Fruit fly (Drosophila melanogaster) whole organism, embryonic: ENCODE data around the gene CG1136.

Experiments
- Bgb ChIP-seq: fragments of 200-800 bp; sonication (Bioruptor generic); IDR thresholded peaks from 2 replicates; pipeline ENCODE4 v1.3.6; 2022; ENCODE audit warnings: missing biosample characterization, missing genetic modification characterization; ENCODE audit not compliant: partially characterized antibody
- BtbVII ChIP-seq: fragments of 200-800 bp; sonication (Bioruptor generic); optimal IDR thresholded peaks from 3 replicates; lab custom pipeline; 2017; ENCODE audit warnings: missing biosample characterization, mild to moderate bottlenecking, missing genetic modification characterization
- CG10565 ChIP-seq: fragments of 200-800 bp; sonication (Bioruptor generic); optimal IDR thresholded peaks from 3 replicates; lab custom pipeline; 2016; ENCODE audit warnings: missing biosample characterization, mild to moderate bottlenecking, missing genetic modification characterization
- CG10654 ChIP-seq: fragments of 200-800 bp; sonication (Bioruptor generic); optimal IDR thresholded peaks from 2 replicates; lab custom pipeline; 2016; ENCODE audit warnings: missing biosample characterization, missing genetic modification characterization
- CG10959 ChIP-seq: fragments of 200-800 bp; sonication (Bioruptor generic); IDR thresholded peaks from 2 replicates; pipeline ENCODE4 v1.3.6; 2022; ENCODE audit warnings: missing biosample characterization, missing genetic modification characterization
- CG11456 ChIP-seq: fragments of 200-800 bp; sonication (Bioruptor generic); IDR thresholded peaks from 3 replicates; pipeline ENCODE4 v1.3.6; 2022; ENCODE audit warnings: missing biosample characterization, missing genetic modification characterization
- CG11504 ChIP-seq: fragments of 200-800 bp; sonication (Bioruptor generic); optimal IDR thresholded peaks from 3 replicates; lab custom pipeline; 2019; ENCODE audit warnings: missing biosample characterization, mild to moderate bottlenecking, missing genetic modification characterization, moderate library complexity
- CG12659 ChIP-seq: fragments of 200-800 bp; sonication (Bioruptor generic); optimal IDR thresholded peaks from 3 replicates; lab custom pipeline; 2017; ENCODE audit warnings: mild to moderate bottlenecking, missing biosample characterization, missing genetic modification reagents, missing genetic modification characterization
- CG14965 ChIP-seq: fragments of 200-800 bp; sonication (Bioruptor generic); optimal IDR thresholded peaks from 2 replicates; lab custom pipeline; 2016; ENCODE audit warnings: missing biosample characterization, missing genetic modification characterization, borderline replicate concordance
- CG1603 ChIP-seq: fragments of 200-800 bp; sonication (Bioruptor generic); optimal IDR thresholded peaks from 2 replicates; lab custom pipeline; 2019; ENCODE audit warnings: missing biosample characterization, mild to moderate bottlenecking, missing genetic modification characterization, moderate library complexity
- CG17612 ChIP-seq: fragments of 200-800 bp; sonication (Bioruptor generic); IDR thresholded peaks from 2 replicates; pipeline ENCODE4 v1.3.6; 2022; ENCODE audit warnings: missing biosample characterization, missing genetic modification characterization
- CG18764 ChIP-seq: fragments of 200-800 bp; sonication (Bioruptor generic); optimal IDR thresholded peaks from 3 replicates; lab custom pipeline; 2016; ENCODE audit warnings: missing biosample characterization, missing genetic modification characterization
- CG2116 ChIP-seq: fragments of 200-800 bp; sonication (Bioruptor generic); optimal IDR thresholded peaks from 3 replicates; lab custom pipeline; 2018; ENCODE audit warnings: missing biosample characterization, mild to moderate bottlenecking, missing genetic modification characterization
- CG3065 ChIP-seq: fragments of 200-800 bp; sonication (Bioruptor generic); optimal IDR thresholded peaks from 2 replicates; lab custom pipeline; 2016; ENCODE audit warnings: missing biosample characterization, missing genetic modification characterization
- CG32532 ChIP-seq: fragments of 200-800 bp; sonication (Bioruptor generic); IDR thresholded peaks from 2 replicates; pipeline ENCODE4 v1.3.6; 2022; ENCODE audit warnings: missing biosample characterization, missing genetic modification characterization
- CG4404 ChIP-seq: fragments of 200-800 bp; sonication (Bioruptor generic); IDR thresholded peaks from 2 replicates; pipeline ENCODE4 v1.3.6; 2022; ENCODE audit warnings: missing biosample characterization, missing genetic modification characterization
- CG6765 ChIP-seq: fragments of 200-800 bp; sonication (Bioruptor generic); optimal IDR thresholded peaks from 3 replicates; lab custom pipeline; 2017; ENCODE audit warnings: missing biosample characterization, mild to moderate bottlenecking, missing genetic modification characterization
- CG8089 ChIP-seq: fragments of 200-800 bp; sonication (Bioruptor generic); optimal IDR thresholded peaks from 3 replicates; lab custom pipeline; 2016; ENCODE audit warnings: missing biosample characterization, missing genetic modification characterization
- CG8944 ChIP-seq: fragments of 200-800 bp; sonication (Bioruptor generic); optimal IDR thresholded peaks from 3 replicates; lab custom pipeline; 2016; ENCODE audit warnings: missing biosample characterization, missing genetic modification characterization
- CrebB ChIP-seq: fragments of 200-800 bp; sonication (Bioruptor generic); optimal IDR thresholded peaks from 3 replicates; lab custom pipeline; 2018; ENCODE audit warnings: missing biosample characterization, mild to moderate bottlenecking, missing genetic modification characterization
- HLH4C ChIP-seq: fragments of 200-800 bp; sonication (Bioruptor generic); IDR thresholded peaks from 3 replicates; pipeline ENCODE4 v1.3.6; 2022; ENCODE audit warnings: missing biosample characterization, missing genetic modification characterization; ENCODE audit not compliant: partially characterized antibody
- Lpt ChIP-seq: fragments of >200 bp; optimal IDR thresholded peaks from 2 replicates; lab custom pipeline; 2018; ENCODE audit warnings: missing biosample characterization, missing genetic modification characterization
- Nf-YB ChIP-seq: fragments of 200-800 bp; sonication (Bioruptor generic); optimal IDR thresholded peaks from 3 replicates; lab custom pipeline; 2019; ENCODE audit warnings: missing biosample characterization, mild to moderate bottlenecking, missing genetic modification characterization, moderate library complexity
- NfI ChIP-seq: fragments of 200-800 bp; sonication (Bioruptor generic); optimal IDR thresholded peaks from 3 replicates; lab custom pipeline; 2018; ENCODE audit warnings: missing biosample characterization, mild to moderate bottlenecking, missing genetic modification characterization, moderate library complexity
- Oaz ChIP-seq: fragments of 200-800 bp; sonication (Bioruptor generic); IDR thresholded peaks from 2 replicates; pipeline ENCODE4 v1.3.6; 2022; ENCODE audit warnings: missing biosample characterization, missing genetic modification characterization
- Opbp ChIP-seq: fragments of 200-800 bp; sonication (Bioruptor generic); IDR thresholded peaks from 3 replicates; pipeline ENCODE4 v1.3.6; 2022; ENCODE audit warnings: missing biosample characterization, missing genetic modification characterization; ENCODE audit not compliant: partially characterized antibody
- Spps ChIP-seq: fragments of 200-800 bp; sonication (Bioruptor generic); optimal IDR thresholded peaks from 2 replicates; lab custom pipeline; 2018; ENCODE audit warnings: missing biosample characterization, mild to moderate bottlenecking, missing genetic modification characterization
- Ssrp ChIP-seq: fragments of 200-800 bp; sonication (Bioruptor generic); optimal IDR thresholded peaks from 2 replicates; lab custom pipeline; 2018; ENCODE audit warnings: missing biosample characterization, mild to moderate bottlenecking, missing genetic modification characterization, moderate library complexity
- Taf1 ChIP-seq: fragments of 200-800 bp; sonication (Bioruptor generic); IDR thresholded peaks from 2 replicates; pipeline ENCODE4 v1.3.6; 2022; ENCODE audit warnings: missing biosample characterization, missing genetic modification characterization
- Xbp1 ChIP-seq: fragments of 200-800 bp; sonication (Bioruptor generic); optimal IDR thresholded peaks from 3 replicates; lab custom pipeline; 2016; ENCODE audit warnings: missing biosample characterization, mild to moderate bottlenecking, missing genetic modification characterization
- aop ChIP-seq: fragments of 200-800 bp; sonication (Bioruptor generic); IDR thresholded peaks from 2 replicates; pipeline ENCODE4 v1.3.6; 2022; ENCODE audit warnings: missing biosample characterization, missing genetic modification characterization
- ara ChIP-seq: fragments of 200-800 bp; sonication (Bioruptor generic); IDR thresholded peaks from 2 replicates; pipeline ENCODE4 v1.3.6; 2022; ENCODE audit warnings: missing biosample characterization, missing genetic modification characterization
- en ChIP-seq: fragments of 200-800 bp; sonication (Bioruptor generic); optimal IDR thresholded peaks from 2 replicates; lab custom pipeline; 2016; ENCODE audit warnings: missing biosample characterization, missing genetic modification characterization
- fu2 ChIP-seq: fragments of 200-800 bp; sonication (Bioruptor generic); optimal IDR thresholded peaks from 2 replicates; lab custom pipeline; 2016; ENCODE audit warnings: missing biosample characterization, missing genetic modification characterization
- gce ChIP-seq: fragments of 200-800 bp; sonication (Bioruptor generic); IDR thresholded peaks from 3 replicates; pipeline ENCODE4 v1.3.6; 2022; ENCODE audit warnings: missing biosample characterization, missing genetic modification characterization
- gfzf ChIP-seq: fragments of 200-800 bp; sonication (Bioruptor generic); optimal IDR thresholded peaks from 2 replicates; lab custom pipeline; 2016; ENCODE audit warnings: missing biosample characterization, mild to moderate bottlenecking, missing genetic modification characterization, moderate library complexity
- gro ChIP-seq: fragments of 200-800 bp; sonication (Bioruptor generic); optimal IDR thresholded peaks from 2 replicates; lab custom pipeline; 2016; ENCODE audit warnings: missing biosample characterization, missing genetic modification characterization
- gsb-n ChIP-seq: fragments of 200-800 bp; sonication (Bioruptor generic); optimal IDR thresholded peaks from 3 replicates; lab custom pipeline; 2018; ENCODE audit warnings: missing biosample characterization, mild to moderate bottlenecking, missing genetic modification characterization
- lola ChIP-seq, 3 experiments: fragments of >200 bp in 2 of 3; fragments of 200-800 bp in 1 of 3; sonication (Bioruptor generic) in 1 of 3; optimal IDR thresholded peaks; 2 replicates each; lab custom pipeline; 2017 to 2019; ENCODE audit warnings: missing biosample characterization in 3 of 3, missing genetic modification characterization in 3 of 3, mild to moderate bottlenecking in 1 of 3, moderate library complexity in 1 of 3
- maf-S ChIP-seq: fragments of 200-800 bp; sonication (Bioruptor generic); optimal IDR thresholded peaks from 2 replicates; lab custom pipeline; 2016; ENCODE audit warnings: missing biosample characterization, missing genetic modification characterization
- nau ChIP-seq: fragments of 200-800 bp; sonication (Bioruptor generic); optimal IDR thresholded peaks from 3 replicates; lab custom pipeline; 2017; ENCODE audit warnings: missing biosample characterization, mild to moderate bottlenecking, missing genetic modification characterization, missing genetic modification reagents
- pros ChIP-seq: fragments of 200-800 bp; sonication (Bioruptor generic); optimal IDR thresholded peaks from 3 replicates; lab custom pipeline; 2019; ENCODE audit warnings: missing biosample characterization, mild to moderate bottlenecking, missing genetic modification characterization, moderate library complexity
- salm ChIP-seq: fragments of 200-800 bp; sonication (Bioruptor generic); optimal IDR thresholded peaks from 2 replicates; lab custom pipeline; 2018; ENCODE audit warnings: missing biosample characterization, mild to moderate bottlenecking, missing genetic modification characterization
- ssp ChIP-seq: fragments of 200-800 bp; sonication (Bioruptor generic); IDR thresholded peaks from 2 replicates; pipeline ENCODE4 v1.3.6; 2022; ENCODE audit warnings: missing biosample characterization, missing genetic modification characterization
- tio ChIP-seq: fragments of 200-800 bp; sonication (Bioruptor generic); optimal IDR thresholded peaks from 2 replicates; lab custom pipeline; 2017; ENCODE audit warnings: missing biosample characterization, missing genetic modification characterization, inconsistent platforms
- tna ChIP-seq: fragments of 200-800 bp; sonication (Bioruptor generic); IDR thresholded peaks from 2 replicates; pipeline ENCODE4 v1.3.6; 2022; ENCODE audit warnings: missing biosample characterization, missing genetic modification characterization; ENCODE audit not compliant: partially characterized antibody
- unc-4 ChIP-seq: fragments of 200-800 bp; sonication (Bioruptor generic); IDR thresholded peaks from 2 replicates; pipeline ENCODE4 v1.3.6; 2022; ENCODE audit warnings: missing biosample characterization, missing genetic modification characterization; ENCODE audit not compliant: partially characterized antibody
- usp ChIP-seq: fragments of >200 bp; optimal IDR thresholded peaks from 2 replicates; lab custom pipeline; 2017; ENCODE audit warnings: missing biosample characterization, missing genetic modification characterization
- wor ChIP-seq: fragments of 200-800 bp; sonication (Bioruptor generic); IDR thresholded peaks from 2 replicates; pipeline ENCODE4 v1.3.6; 2022; ENCODE audit warnings: missing biosample characterization, missing genetic modification characterization
- zen2 ChIP-seq: fragments of 200-800 bp; sonication (Bioruptor generic); IDR thresholded peaks from 3 replicates; pipeline ENCODE4 v1.3.6; 2022; ENCODE audit warnings: missing biosample characterization, missing genetic modification characterization; ENCODE audit not compliant: partially characterized antibody
- zf30C ChIP-seq: fragments of 200-800 bp; sonication (Bioruptor generic); optimal IDR thresholded peaks from 3 replicates; lab custom pipeline; 2018; ENCODE audit warnings: missing biosample characterization, mild to moderate bottlenecking, missing genetic modification characterization

CG1136 gene

dm6 chr3L:4070996-4071379, 24.6 kb downstream of the CG1136 start (continued):
- TF ChIP-seq en (no peak), gsb-n (tag; lab: Kevin White, UChicago) (no peak), zen2 (GFP tag; lab: Robert Waterston, UW) (no peak), usp (GFP tag; lab: Kevin White, UChicago) (no peak), aop (GFP tag; lab: Robert Waterston, UW) (0 out of 2 replicates have a peak, but pooled peaks have one; percentile 33), CG2116 (no peak), CG14965 (GFP tag; lab: Kevin White, UChicago) (no peak), gro (GFP tag; lab: Kevin White, UChicago) (no peak), CG1603 (tag; lab: Kevin White, UChicago) (peak; percentile 90), CG6765 (GFP tag; lab: Kevin White, UChicago) (no peak), CG10654 (GFP tag; lab: Kevin White, UChicago) (peak; percentile 50), CG8944 (GFP tag; lab: Kevin White, UChicago) (peak; percentile 33), CG3065 (GFP tag; lab: Kevin White, UChicago) (no peak), fu2 (GFP tag; lab: Kevin White, UChicago) (no peak), unc-4 (GFP tag; lab: Robert Waterston, UW) (no peak), Oaz (GFP tag; lab: Robert Waterston, UW) (no peak), CG11504 (tag; lab: Kevin White, UChicago) (peak; percentile 23), tna (GFP tag; lab: Robert Waterston, UW) (no peak), CG17612 (peak; percentile 52), Bgb (no peak), CrebB (tag; lab: Kevin White, UChicago) (no peak), CG8089 (GFP tag; lab: Kevin White, UChicago) (no peak), CG18764 (peak; percentile 0), CG4404 (peak; percentile 6; the same call in 1 of the 2 replicates), CG12659 (GFP tag; lab: Kevin White, UChicago) (no peak), Nf-YB (GFP tag; lab: Kevin White, UChicago) (no peak), Lpt (GFP tag; lab: Kevin White, UChicago) (no peak), nau (GFP tag; lab: Kevin White, UChicago) (no peak), gfzf (GFP tag; lab: Kevin White, UChicago) (no peak), Xbp1 (GFP tag; lab: Kevin White, UChicago) (peak; percentile 64), Opbp (no peak), CG11456 (GFP tag; lab: Robert Waterston, UW) (peak; percentile 79), ssp (GFP tag; lab: Robert Waterston, UW) (no peak), CG32532 (GFP tag; lab: Robert Waterston, UW) (peak; percentile 79), zf30C (GFP tag; lab: Kevin White, UChicago) (no peak), ara (peak; percentile 75), tio (GFP tag; lab: Kevin White, UChicago) (peak; percentile 23), maf-S (GFP tag; lab: Kevin White, UChicago) (no peak), Ssrp (tag; lab: Kevin White, UChicago) (peak; percentile 47), CG10565 (GFP tag; lab: Kevin White, UChicago) (no peak), Taf1 (GFP tag; lab: Robert Waterston, UW) (peak; percentile 54; the same call in 1 of the 2 replicates), Spps (peak; percentile 4), pros (no peak), wor (GFP tag; lab: Robert Waterston, UW) (peak; percentile 49; the same call in 1 of the 2 replicates), CG10959 (GFP tag; lab: Robert Waterston, UW) (peak; percentile 43; the same call in 1 of the 2 replicates), HLH4C (GFP tag; lab: Robert Waterston, UW) (no peak), salm (tag; lab: Kevin White, UChicago) (no peak), NfI (GFP tag; lab: Kevin White, UChicago) (peak; percentile 75), lola (GFP tag; optimal IDR thresholded peaks at IDR 0.05; lab: Kevin White, UChicago) (no peak), BtbVII (no peak), gce (peak; percentile 53; the same call in 1 of the 3 replicates)
